Fruit fly (Drosophila melanogaster): ENCODE results near the gene lectin-24A.
A peak's percentile ranks its signal among the peaks of the same experiment; 100 is the strongest.

lectin-24A gene

dm6 chr2L:3711665-3712064, 5.9 kb downstream of the lectin-24A start, which contains the start of gene cutlet:
Gene cutlet (minus strand): TSS chr2L:3711748.
- TF ChIP-seq CG17801 (GFP tag; optimal IDR thresholded peaks at IDR 0.05; ENCODE audit: partially characterized antibody) = peak; percentile 18

- TF ChIP-seq CG17801 (GFP tag; optimal IDR thresholded peaks at IDR 0.05; ENCODE audit: partially characterized antibody) = no peak
Measured at dm6 chr2L:3706963-3707362, 10.6 kb downstream of the lectin-24A start, which contains the start of gene CG31777. Gene CG31777 (minus strand): TSS chr2L:3707063.

dm6 chr2L:3705438-3705921, 12.1 kb downstream of the lectin-24A start, which contains the start of gene CG31778:
Gene CG31778 (minus strand): TSS chr2L:3705488.
- no peak for TF ChIP-seq CG17801 (GFP tag; optimal IDR thresholded peaks at IDR 0.05; ENCODE audit: partially characterized antibody)

dm6 chr2L:3703260-3703659, 14.3 kb downstream of the lectin-24A start, which contains the start of gene CG2816:
Gene CG2816 (plus strand): TSS chr2L:3703659.
- no peak for TF ChIP-seq CG17801 (GFP tag; optimal IDR thresholded peaks at IDR 0.05; ENCODE audit: partially characterized antibody)

- no peak for TF ChIP-seq CG17801 (GFP tag; optimal IDR thresholded peaks at IDR 0.05; ENCODE audit: partially characterized antibody)
Measured at dm6 chr2L:3701526-3701925, 16.0 kb downstream of the lectin-24A start, which contains the start of gene CG43145. Gene CG43145 (plus strand): TSS chr2L:3701826.

dm6 chr2L:3700990-3701389, 16.6 kb downstream of the lectin-24A start, which contains the start of gene CG42467:
Gene CG42467 (plus strand): TSS chr2L:3701290.
- no peak for TF ChIP-seq CG17801 (GFP tag; optimal IDR thresholded peaks at IDR 0.05; ENCODE audit: partially characterized antibody)

dm6 chr2L:3700374-3700773, 17.2 kb downstream of the lectin-24A start, which contains the start of gene Sfp24C1:
Gene Sfp24C1 (plus strand): TSS chr2L:3700674.
- TF ChIP-seq CG17801 (GFP tag; optimal IDR thresholded peaks at IDR 0.05; ENCODE audit: partially characterized antibody) = no peak

dm6 chr2L:3699895-3700294, 17.7 kb downstream of the lectin-24A start, which contains the start of gene CG42465:
Gene CG42465 (plus strand): TSS chr2L:3700195.
- TF ChIP-seq CG17801 (GFP tag; optimal IDR thresholded peaks at IDR 0.05; ENCODE audit: partially characterized antibody) = no peak

dm6 chr2L:3698992-3699514, 18.5 kb downstream of the lectin-24A start, which contains the start of the genes CG10031 and CG42464:
Gene CG10031 (minus strand): TSS chr2L:3699092.
Gene CG42464 (plus strand): TSS chr2L:3699464.
- no peak for TF ChIP-seq CG17801 (GFP tag; optimal IDR thresholded peaks at IDR 0.05; ENCODE audit: partially characterized antibody)

- TF ChIP-seq CG17801 (GFP tag; optimal IDR thresholded peaks at IDR 0.05; ENCODE audit: partially characterized antibody) = no peak
Measured at dm6 chr2L:3697772-3698171, 19.8 kb downstream of the lectin-24A start, which contains the start of gene CG3604. Gene CG3604 (minus strand): TSS chr2L:3697872.

- TF ChIP-seq CG17801 (GFP tag; optimal IDR thresholded peaks at IDR 0.05; ENCODE audit: partially characterized antibody) = no peak
Measured at dm6 chr2L:3696438-3696837, 21.1 kb downstream of the lectin-24A start, which contains the start of gene IM33. Gene IM33 (minus strand): TSS chr2L:3696658.

- no peak for TF ChIP-seq CG17801 (GFP tag; optimal IDR thresholded peaks at IDR 0.05; ENCODE audit: partially characterized antibody)
Measured at dm6 chr2L:3695361-3695818, 22.2 kb downstream of the lectin-24A start, which contains the start of gene CG16713. Gene CG16713 (minus strand): TSS chr2L:3695411.

- no peak for TF ChIP-seq CG17801 (GFP tag; optimal IDR thresholded peaks at IDR 0.05; ENCODE audit: partially characterized antibody)
Measured at dm6 chr2L:3694920-3695319, 22.7 kb downstream of the lectin-24A start, which contains the start of gene CG43165. Gene CG43165 (minus strand): TSS chr2L:3695020.

dm6 chr2L:3693805-3694204, 23.8 kb downstream of the lectin-24A start, which contains the start of gene Acp24A4:
Gene Acp24A4 (minus strand): TSS chr2L:3693905.
- no peak for TF ChIP-seq CG17801 (GFP tag; optimal IDR thresholded peaks at IDR 0.05; ENCODE audit: partially characterized antibody)

dm6 chr2L:3693082-3693481, 24.5 kb downstream of the lectin-24A start, which contains the start of gene CG3513:
Gene CG3513 (minus strand): TSS chr2L:3693182.
- no peak for TF ChIP-seq CG17801 (GFP tag; optimal IDR thresholded peaks at IDR 0.05; ENCODE audit: partially characterized antibody)

dm6 chr2L:3692466-3692865, 25.1 kb downstream of the lectin-24A start, which contains the start of gene CG16704:
Gene CG16704 (minus strand): TSS chr2L:3692587.
- no peak for TF ChIP-seq CG17801 (GFP tag; optimal IDR thresholded peaks at IDR 0.05; ENCODE audit: partially characterized antibody)

Measured in ovary, adult (tissue).